Fruit fly (Drosophila melanogaster) whole organism, embryonic: ENCODE results near the gene ghi.

Experiments
- Abd-B ChIP-seq: fragments of 200-800 bp; sonication (Bioruptor generic); optimal IDR thresholded peaks from 2 replicates; lab custom pipeline; 2018; ENCODE audit warnings: missing biosample characterization, mild to moderate bottlenecking, missing genetic modification characterization, moderate library complexity
- Antp ChIP-seq: fragments of 200-800 bp; sonication (Bioruptor generic); optimal IDR thresholded peaks from 3 replicates; lab custom pipeline; 2016; ENCODE audit warnings: missing biosample characterization, missing genetic modification characterization
- BEAF-32 ChIP-seq: fragments of 200-800 bp; sonication (Bioruptor generic); optimal IDR thresholded peaks from 3 replicates; lab custom pipeline; 2017; ENCODE audit warnings: missing biosample characterization, missing genetic modification characterization, mild to moderate bottlenecking, moderate library complexity, missing genetic modification reagents
- CG10321 ChIP-seq: fragments of 200-800 bp; sonication (Bioruptor generic); IDR thresholded peaks from 2 replicates; pipeline ENCODE4 v1.3.6; 2022; ENCODE audit warnings: missing biosample characterization, missing genetic modification characterization
- CG12391 ChIP-seq: fragments of 200-800 bp; sonication (Bioruptor generic); optimal IDR thresholded peaks from 3 replicates; lab custom pipeline; 2018; ENCODE audit warnings: missing biosample characterization, mild to moderate bottlenecking, missing genetic modification characterization, moderate library complexity
- CG12942 ChIP-seq: fragments of 200-800 bp; sonication (Bioruptor generic); optimal IDR thresholded peaks from 3 replicates; lab custom pipeline; 2016; ENCODE audit warnings: missing biosample characterization, missing genetic modification characterization
- CG13287 ChIP-seq: fragments of 200-800 bp; sonication (Bioruptor generic); IDR thresholded peaks from 2 replicates; pipeline ENCODE4 v1.3.6; 2022; ENCODE audit warnings: missing biosample characterization, missing genetic modification characterization; ENCODE audit not compliant: partially characterized antibody
- CG17186 ChIP-seq: fragments of 200-800 bp; sonication (Bioruptor generic); optimal IDR thresholded peaks from 3 replicates; lab custom pipeline; 2017; ENCODE audit warnings: missing biosample characterization, missing genetic modification reagents, missing genetic modification characterization
- CG17361 ChIP-seq: fragments of 200-800 bp; sonication (Bioruptor generic); IDR thresholded peaks from 3 replicates; pipeline ENCODE4 v1.3.6; 2022; ENCODE audit warnings: missing biosample characterization, missing genetic modification characterization
- CG17385 ChIP-seq: fragments of 200-800 bp; sonication (Bioruptor generic); optimal IDR thresholded peaks from 3 replicates; lab custom pipeline; 2018; ENCODE audit warnings: missing biosample characterization, mild to moderate bottlenecking, missing genetic modification characterization
- CG18764 ChIP-seq: fragments of 200-800 bp; sonication (Bioruptor generic); optimal IDR thresholded peaks from 3 replicates; lab custom pipeline; 2016; ENCODE audit warnings: missing biosample characterization, missing genetic modification characterization
- CG2202 ChIP-seq: fragments of 200-800 bp; sonication (Bioruptor generic); optimal IDR thresholded peaks from 2 replicates; lab custom pipeline; 2018; ENCODE audit warnings: missing biosample characterization, mild to moderate bottlenecking, missing genetic modification characterization
- CG30431 ChIP-seq: fragments of 200-800 bp; sonication (Bioruptor generic); optimal IDR thresholded peaks from 2 replicates; lab custom pipeline; 2017; ENCODE audit warnings: missing biosample characterization, missing genetic modification characterization
- CG3065 ChIP-seq: fragments of 200-800 bp; sonication (Bioruptor generic); optimal IDR thresholded peaks from 2 replicates; lab custom pipeline; 2016; ENCODE audit warnings: missing biosample characterization, missing genetic modification characterization
- CG33213 ChIP-seq: fragments of 200-800 bp; sonication (Bioruptor generic); optimal IDR thresholded peaks from 3 replicates; lab custom pipeline; 2016; ENCODE audit warnings: missing biosample characterization, missing genetic modification characterization
- CG5953 ChIP-seq: fragments of 200-800 bp; sonication (Bioruptor generic); IDR thresholded peaks from 2 replicates; pipeline ENCODE4 v1.3.6; 2022; ENCODE audit warnings: missing biosample characterization, missing genetic modification characterization
- CG8089 ChIP-seq: fragments of 200-800 bp; sonication (Bioruptor generic); optimal IDR thresholded peaks from 3 replicates; lab custom pipeline; 2016; ENCODE audit warnings: missing biosample characterization, missing genetic modification characterization
- Chrac-16 ChIP-seq: fragments of 200-800 bp; sonication (Bioruptor generic); optimal IDR thresholded peaks from 3 replicates; lab custom pipeline; 2016; ENCODE audit warnings: missing biosample characterization, missing genetic modification characterization
- CkIIα-i1 ChIP-seq: fragments of 200-800 bp; sonication (Bioruptor generic); IDR thresholded peaks from 2 replicates; pipeline ENCODE4 v1.3.6; 2022; ENCODE audit warnings: missing biosample characterization, missing genetic modification characterization
- Dad ChIP-seq: fragments of 200-800 bp; sonication (Bioruptor generic); optimal IDR thresholded peaks from 3 replicates; lab custom pipeline; 2016; ENCODE audit warnings: missing biosample characterization, missing genetic modification characterization
- Dp ChIP-seq: fragments of 200-800 bp; sonication (Bioruptor generic); optimal IDR thresholded peaks from 2 replicates; lab custom pipeline; 2018; ENCODE audit warnings: missing biosample characterization, mild to moderate bottlenecking, missing genetic modification characterization, moderate library complexity
- Ets97D ChIP-seq: fragments of 200-800 bp; sonication (Bioruptor generic); optimal IDR thresholded peaks from 3 replicates; lab custom pipeline; 2016; ENCODE audit warnings: missing biosample characterization, missing genetic modification characterization
- Hr39 ChIP-seq: fragments of >200 bp; optimal IDR thresholded peaks from 2 replicates; lab custom pipeline; 2017
- MESR4 ChIP-seq: fragments of 200-800 bp; sonication (Bioruptor generic); optimal IDR thresholded peaks from 2 replicates; lab custom pipeline; 2018; ENCODE audit warnings: missing biosample characterization, mild to moderate bottlenecking, missing genetic modification characterization, moderate library complexity
- NC2α ChIP-seq: fragments of 200-800 bp; sonication (Bioruptor generic); optimal IDR thresholded peaks from 2 replicates; lab custom pipeline; 2016; ENCODE audit warnings: missing biosample characterization, missing genetic modification characterization
- Nf-YC ChIP-seq: fragments of 200-800 bp; optimal IDR thresholded peaks from 3 replicates; lab custom pipeline; 2019; ENCODE audit warnings: missing biosample characterization, mild to moderate bottlenecking, missing genetic modification characterization, moderate library complexity
- Oaz ChIP-seq: fragments of 200-800 bp; sonication (Bioruptor generic); IDR thresholded peaks from 2 replicates; pipeline ENCODE4 v1.3.6; 2022; ENCODE audit warnings: missing biosample characterization, missing genetic modification characterization
- Ptx1 ChIP-seq: fragments of 200-800 bp; sonication (Bioruptor generic); IDR thresholded peaks from 2 replicates; pipeline ENCODE4 v1.3.6; 2022; ENCODE audit warnings: missing biosample characterization, missing genetic modification characterization
- Trl ChIP-seq, 3 experiments: fragments of >200 bp in 2 of 3; fragments of 200-800 bp in 1 of 3; sonication (Bioruptor generic) in 1 of 3; optimal IDR thresholded peaks; 2 replicates in 1 of 3; 3 replicates in 2 of 3; lab custom pipeline; 2016 to 2017; ENCODE audit warnings: missing biosample characterization in 1 of 3, missing genetic modification characterization in 1 of 3
- ab ChIP-seq: fragments of 200-800 bp; sonication (Bioruptor generic); optimal IDR thresholded peaks from 2 replicates; lab custom pipeline; 2016; ENCODE audit warnings: missing biosample characterization, missing genetic modification characterization
- ap ChIP-seq: fragments of 200-800 bp; sonication (Bioruptor generic); IDR thresholded peaks from 2 replicates; pipeline ENCODE4 v1.3.6; 2022; ENCODE audit warnings: missing biosample characterization, missing genetic modification characterization
- ato ChIP-seq: fragments of 200-800 bp; sonication (Bioruptor generic); IDR thresholded peaks from 2 replicates; pipeline ENCODE4 v1.3.6; 2022; ENCODE audit warnings: missing biosample characterization, missing genetic modification characterization; ENCODE audit not compliant: partially characterized antibody
- az2 ChIP-seq: fragments of 200-800 bp; sonication (Bioruptor generic); optimal IDR thresholded peaks from 3 replicates; lab custom pipeline; 2016; ENCODE audit warnings: missing biosample characterization, missing genetic modification characterization
- ci ChIP-seq: fragments of 200-800 bp; sonication (Bioruptor generic); IDR thresholded peaks from 3 replicates; pipeline ENCODE4 v1.3.6; 2022; ENCODE audit warnings: missing biosample characterization, missing genetic modification characterization
- croc ChIP-seq: fragments of 200-800 bp; sonication (Bioruptor generic); conservative IDR thresholded peaks from 3 replicates; pipeline ENCODE4 v1.3.6; 2022; ENCODE audit warnings: missing biosample characterization, missing genetic modification characterization
- fd64A ChIP-seq: fragments of 200-800 bp; sonication (Bioruptor generic); optimal IDR thresholded peaks from 3 replicates; lab custom pipeline; 2018; ENCODE audit warnings: missing biosample characterization, mild to moderate bottlenecking, missing genetic modification characterization
- fd96Cb ChIP-seq: fragments of 200-800 bp; sonication (Bioruptor generic); optimal IDR thresholded peaks from 2 replicates; lab custom pipeline; 2018; ENCODE audit warnings: missing biosample characterization, mild to moderate bottlenecking, missing genetic modification characterization, moderate library complexity
- gfzf ChIP-seq: fragments of 200-800 bp; sonication (Bioruptor generic); optimal IDR thresholded peaks from 2 replicates; lab custom pipeline; 2016; ENCODE audit warnings: missing biosample characterization, mild to moderate bottlenecking, missing genetic modification characterization, moderate library complexity
- hkb ChIP-seq, 2 experiments: fragments of 200-800 bp in 1 of 2; fragments of >200 bp in 1 of 2; sonication (Bioruptor generic) in 1 of 2; IDR thresholded peaks in 1 of 2; optimal IDR thresholded peaks in 1 of 2; 2 replicates each; pipeline versions ENCODE4 v1.3.6 to Lab custom; 2017 to 2022; ENCODE audit warnings: missing biosample characterization in 1 of 2, missing genetic modification characterization in 1 of 2
- klu ChIP-seq: fragments of 200-800 bp; sonication (Bioruptor generic); IDR thresholded peaks from 2 replicates; pipeline ENCODE4 v1.3.6; 2022; ENCODE audit warnings: missing biosample characterization, missing genetic modification characterization
- lab ChIP-seq: fragments of 200-800 bp; sonication (Bioruptor generic); optimal IDR thresholded peaks from 3 replicates; lab custom pipeline; 2017; ENCODE audit warnings: missing biosample characterization, missing genetic modification characterization, mild to moderate bottlenecking, moderate library complexity, missing genetic modification reagents
- onecut ChIP-seq: fragments of 200-800 bp; sonication (Bioruptor generic); IDR thresholded peaks from 2 replicates; pipeline ENCODE4 v1.3.6; 2022; ENCODE audit warnings: missing biosample characterization, missing genetic modification characterization
- ro ChIP-seq: fragments of 200-800 bp; sonication (Bioruptor generic); IDR thresholded peaks from 2 replicates; pipeline ENCODE4 v1.3.6; 2022; ENCODE audit warnings: missing biosample characterization, missing genetic modification characterization
- salm ChIP-seq: fragments of 200-800 bp; sonication (Bioruptor generic); optimal IDR thresholded peaks from 2 replicates; lab custom pipeline; 2018; ENCODE audit warnings: missing biosample characterization, mild to moderate bottlenecking, missing genetic modification characterization
- sd ChIP-seq: fragments of 200-800 bp; sonication (Bioruptor generic); optimal IDR thresholded peaks from 3 replicates; lab custom pipeline; 2018; ENCODE audit warnings: missing biosample characterization, mild to moderate bottlenecking, missing genetic modification characterization, moderate library complexity
- sens-2 ChIP-seq: fragments of 200-800 bp; sonication (Bioruptor generic); IDR thresholded peaks from 2 replicates; pipeline ENCODE4 v1.3.6; 2022; ENCODE audit warnings: missing biosample characterization, missing genetic modification characterization
- tin ChIP-seq: fragments of 200-800 bp; sonication (Bioruptor generic); optimal IDR thresholded peaks from 3 replicates; lab custom pipeline; 2016; ENCODE audit warnings: missing biosample characterization, missing genetic modification characterization
- trh ChIP-seq: fragments of 200-800 bp; sonication (Bioruptor generic); optimal IDR thresholded peaks from 2 replicates; lab custom pipeline; 2016; ENCODE audit warnings: missing biosample characterization, missing genetic modification characterization
- twi ChIP-seq: fragments of 200-800 bp; optimal IDR thresholded peaks from 2 replicates; lab custom pipeline; 2019; ENCODE audit warnings: missing biosample characterization, mild to moderate bottlenecking, missing genetic modification characterization, moderate library complexity
- wek ChIP-seq: fragments of 200-800 bp; sonication (Bioruptor generic); optimal IDR thresholded peaks from 3 replicates; lab custom pipeline; 2018; ENCODE audit warnings: missing biosample characterization, mild to moderate bottlenecking, missing genetic modification characterization, moderate library complexity

The ghi gene

dm6 chr3L:9402157-9402890 is 49.4 kb upstream of the ghi start, which contains the start of gene eIF4E1 (continued):
- TF ChIP-seq BEAF-32 (GFP tag; lab: Kevin White, UChicago), result peak; percentile 90
- TF ChIP-seq Nf-YC (tag; lab: Kevin White, UChicago), result peak; percentile 47
- no peak for TF ChIP-seq croc (GFP tag; lab: Robert Waterston, UW)
- no peak for TF ChIP-seq ro (GFP tag; lab: Robert Waterston, UW)
- no peak for TF ChIP-seq ci (GFP tag; lab: Robert Waterston, UW)
- no peak for TF ChIP-seq tin (GFP tag; lab: Kevin White, UChicago)
- TF ChIP-seq CG17186 (GFP tag; lab: Kevin White, UChicago), result peak; percentile 52
- peak; percentile 28; the same call in 1 of the 3 replicates for TF ChIP-seq CG17361
- no peak for TF ChIP-seq Ptx1 (GFP tag; lab: Robert Waterston, UW)
- no peak for TF ChIP-seq twi (tag; lab: Kevin White, UChicago)
- no peak for TF ChIP-seq hkb (optimal IDR thresholded peaks at IDR 0.05; lab: Kevin White, UChicago)
- TF ChIP-seq hkb (GFP tag; IDR thresholded peaks at IDR 0.05; lab: Robert Waterston, UW), result no peak
- peak; percentile 54 for TF ChIP-seq Dp (GFP tag; lab: Kevin White, UChicago)
- no peak for TF ChIP-seq CG3065 (GFP tag; lab: Kevin White, UChicago)
- no peak for TF ChIP-seq CG5953 (GFP tag; lab: Robert Waterston, UW)
- TF ChIP-seq Trl (optimal IDR thresholded peaks at IDR 0.05; lab: Kevin White, UChicago), result peak in 1 of 2 experiments; percentile 74
- no peak for TF ChIP-seq Trl (GFP tag; optimal IDR thresholded peaks at IDR 0.05; lab: Kevin White, UChicago)
- TF ChIP-seq ap (GFP tag; lab: Robert Waterston, UW), result no peak
- no peak for TF ChIP-seq sens-2
- TF ChIP-seq CkIIα-i1 (GFP tag; lab: Robert Waterston, UW), result no peak
- TF ChIP-seq CG8089 (GFP tag; lab: Kevin White, UChicago), result no peak
- no peak for TF ChIP-seq CG18764
- TF ChIP-seq CG33213 (GFP tag; lab: Kevin White, UChicago), result peak; percentile 75
- TF ChIP-seq gfzf (GFP tag; lab: Kevin White, UChicago), result peak; percentile 75
- no peak for TF ChIP-seq trh (GFP tag; lab: Kevin White, UChicago)
- no peak for TF ChIP-seq fd64A
- no peak for TF ChIP-seq CG12942 (GFP tag; lab: Kevin White, UChicago)
- no peak for TF ChIP-seq NC2α (GFP tag; lab: Kevin White, UChicago)
- no peak for TF ChIP-seq CG2202 (tag; lab: Kevin White, UChicago)
- no peak for TF ChIP-seq fd96Cb
- no peak for TF ChIP-seq onecut
- TF ChIP-seq klu (GFP tag; lab: Robert Waterston, UW), result 0 out of 2 replicates have a peak, but pooled peaks have one; percentile 14
- no peak for TF ChIP-seq Abd-B (GFP tag; lab: Kevin White, UChicago)
- peak; percentile 62 for TF ChIP-seq ato (GFP tag; lab: Robert Waterston, UW)
- no peak for TF ChIP-seq wek
- no peak for TF ChIP-seq Chrac-16 (GFP tag; lab: Kevin White, UChicago)
- TF ChIP-seq Dad (GFP tag; lab: Kevin White, UChicago), result peak; percentile 35
- TF ChIP-seq CG30431 (GFP tag; lab: Kevin White, UChicago), result no peak
- no peak for TF ChIP-seq Hr39
- TF ChIP-seq Ets97D (GFP tag; lab: Kevin White, UChicago), result peak; percentile 96
- TF ChIP-seq CG17385, result no peak
- TF ChIP-seq CG13287 (GFP tag; lab: Robert Waterston, UW), result peak; percentile 80
- TF ChIP-seq Antp (GFP tag; lab: Kevin White, UChicago), result peak; percentile 24
- TF ChIP-seq ab (GFP tag; lab: Kevin White, UChicago), result no peak
- TF ChIP-seq CG12391 (tag; lab: Kevin White, UChicago), result peak; percentile 38
- TF ChIP-seq sd (tag; lab: Kevin White, UChicago), result peak; percentile 21
- TF ChIP-seq CG10321 (GFP tag; lab: Robert Waterston, UW), result no peak
- TF ChIP-seq lab, result no peak
- TF ChIP-seq MESR4, result peak; percentile 86
- TF ChIP-seq Oaz, result no peak
- TF ChIP-seq az2 (GFP tag; lab: Kevin White, UChicago), result no peak
- TF ChIP-seq salm (tag; lab: Kevin White, UChicago), result no peak
